Worm (Caenorhabditis elegans): Measurements from ENCODE around the gene B0336.13.

- TF ChIP-seq mep-1 (tag; optimal IDR thresholded peaks at IDR 0.05) (no peak), nhr-76 (tag; optimal IDR thresholded peaks at IDR 0.05) (no peak), ceh-39 (tag; optimal IDR thresholded peaks at IDR 0.05) (no peak), unc-39 (tag; optimal IDR thresholded peaks at IDR 0.05) (no peak), lsy-2 (tag; optimal IDR thresholded peaks at IDR 0.05) (no peak), unc-62 (GFP tag; optimal IDR thresholded peaks at IDR 0.05) (no peak)
Measured at ce11 chrIII:5708024-5708423, 14.2 kb downstream of the B0336.13 start.

Data from whole organism, mixed stage, embryonic.